Worm (Caenorhabditis elegans) whole organism, mixed stage, embryonic: ENCODE data around the gene K01D12.7.

Experiments
- bed-3 ChIP-seq: fragments of 200-800 bp; sonication (Bioruptor generic); optimal IDR thresholded peaks from 3 replicates; lab custom pipeline; 2018; ENCODE audit warnings: mild to moderate bottlenecking, missing genetic modification characterization, moderate library complexity, missing compliant biosample characterization
- ces-1 ChIP-seq: fragments of 150-350 bp; optimal IDR thresholded peaks from 2 replicates; lab custom pipeline; 2014; ENCODE audit warnings: missing biosample characterization, missing genetic modification reagents, missing genetic modification characterization
- elt-3 ChIP-seq: fragments of 150-350 bp; optimal IDR thresholded peaks from 2 replicates; lab custom pipeline; 2014; ENCODE audit warnings: missing biosample characterization, missing genetic modification characterization
- flh-1 ChIP-seq: fragments of 200-800 bp; sonication (Bioruptor generic); optimal IDR thresholded peaks from 2 replicates; lab custom pipeline; 2018; ENCODE audit warnings: mild to moderate bottlenecking, missing genetic modification characterization, moderate library complexity, missing compliant biosample characterization
- lin-13 ChIP-seq: fragments of 150-350 bp; optimal IDR thresholded peaks from 2 replicates; lab custom pipeline; 2014; ENCODE audit warnings: missing biosample characterization, missing genetic modification characterization
- lsy-2 ChIP-seq: fragments of 150-350 bp; optimal IDR thresholded peaks from 2 replicates; lab custom pipeline; 2014; ENCODE audit warnings: missing biosample characterization, missing genetic modification characterization
- nhr-237 ChIP-seq: fragments of 150-350 bp; optimal IDR thresholded peaks from 2 replicates; lab custom pipeline; 2014; ENCODE audit warnings: missing biosample characterization, missing genetic modification characterization
- unc-120 ChIP-seq: sonication (generic microtip); optimal IDR thresholded peaks from 2 replicates; lab custom pipeline; 2017; ENCODE audit warnings: missing genetic modification characterization, missing compliant biosample characterization; ENCODE audit not compliant: poor library complexity, severe bottlenecking
- unc-39 ChIP-seq: fragments of 150-350 bp; optimal IDR thresholded peaks from 2 replicates; lab custom pipeline; 2014; ENCODE audit warnings: missing biosample characterization, missing genetic modification characterization
- unc-62 ChIP-seq: fragments of 150-350 bp; optimal IDR thresholded peaks from 2 replicates; lab custom pipeline; 2014; ENCODE audit warnings: missing biosample characterization, missing genetic modification reagents, missing genetic modification characterization

DNA sequence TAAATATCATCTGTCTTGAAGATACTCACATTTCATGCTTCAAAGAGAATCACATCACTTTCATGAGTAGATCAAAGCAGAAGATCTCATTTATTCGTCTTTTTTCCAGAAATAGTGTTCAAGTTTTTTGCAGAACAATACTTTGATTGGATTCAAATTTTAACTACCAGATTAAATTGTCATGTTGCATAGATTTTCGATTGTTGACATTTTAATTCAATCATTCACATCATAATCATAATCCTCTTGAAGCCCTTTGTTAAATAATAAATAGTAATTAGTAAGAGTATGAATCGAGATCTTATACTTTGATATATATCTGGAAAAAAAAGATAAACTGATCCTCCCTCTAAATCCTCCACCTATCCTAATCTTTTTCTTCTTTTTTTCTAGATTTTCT lies 26.5 kb upstream of the K01D12.7 start:
- no peak for TF ChIP-seq flh-1 (GFP tag; lab: Kevin White, UChicago)
- no peak for TF ChIP-seq bed-3 (GFP tag; lab: Kevin White, UChicago)
- TF ChIP-seq unc-39 (tag; lab: Kevin White, UChicago) = no peak
- no peak for TF ChIP-seq unc-120 (tag; lab: Kevin White, UChicago)
- TF ChIP-seq ces-1 (GFP tag; lab: Kevin White, UChicago) = no peak
- no peak for TF ChIP-seq elt-3
- TF ChIP-seq nhr-237 (tag; lab: Kevin White, UChicago) = no peak
- TF ChIP-seq lin-13 (tag; lab: Kevin White, UChicago) = no peak
- TF ChIP-seq unc-62 (GFP tag; lab: Kevin White, UChicago) = no peak
- TF ChIP-seq lsy-2 (tag; lab: Kevin White, UChicago) = no peak
